Fruit fly (Drosophila melanogaster): Measurements from ENCODE around the gene CG12811.

Gene CG12811

dm6 chr3R:10053559-10053958 lies 5.0 kb upstream of the CG12811 start:
- TF ChIP-seq fru (GFP tag; optimal IDR thresholded peaks at IDR 0.05): no peak
- TF ChIP-seq sage (GFP tag; optimal IDR thresholded peaks at IDR 0.05): no peak
- no peak for TF ChIP-seq dl (GFP tag; optimal IDR thresholded peaks at IDR 0.05; ENCODE audit: insufficient read depth in 1 of 2, partially characterized antibody in 2 of 2)
- no peak for TF ChIP-seq GATAd (GFP tag; optimal IDR thresholded peaks at IDR 0.05)
- TF ChIP-seq foxo (GFP tag; optimal IDR thresholded peaks at IDR 0.05): no peak
- no peak for TF ChIP-seq Abd-B (GFP tag; optimal IDR thresholded peaks at IDR 0.05)
- no peak for TF ChIP-seq psq (GFP tag; optimal IDR thresholded peaks at IDR 0.05)
- TF ChIP-seq Myc (optimal IDR thresholded peaks at IDR 0.05): no peak
- no peak for TF ChIP-seq HLH106 (tag; optimal IDR thresholded peaks at IDR 0.05)
- TF ChIP-seq pan (optimal IDR thresholded peaks at IDR 0.05): no peak
- TF ChIP-seq dmrt93B (GFP tag; optimal IDR thresholded peaks at IDR 0.05): no peak
- TF ChIP-seq lola (GFP tag; optimal IDR thresholded peaks at IDR 0.05): no peak
- TF ChIP-seq Dif (GFP tag; optimal IDR thresholded peaks at IDR 0.05; ENCODE audit: partially characterized antibody): no peak
- no peak for TF ChIP-seq Vsx2 (GFP tag; optimal IDR thresholded peaks at IDR 0.05; ENCODE audit: partially characterized antibody)
- TF ChIP-seq CG9705 (GFP tag; optimal IDR thresholded peaks at IDR 0.05): no peak

DNA sequence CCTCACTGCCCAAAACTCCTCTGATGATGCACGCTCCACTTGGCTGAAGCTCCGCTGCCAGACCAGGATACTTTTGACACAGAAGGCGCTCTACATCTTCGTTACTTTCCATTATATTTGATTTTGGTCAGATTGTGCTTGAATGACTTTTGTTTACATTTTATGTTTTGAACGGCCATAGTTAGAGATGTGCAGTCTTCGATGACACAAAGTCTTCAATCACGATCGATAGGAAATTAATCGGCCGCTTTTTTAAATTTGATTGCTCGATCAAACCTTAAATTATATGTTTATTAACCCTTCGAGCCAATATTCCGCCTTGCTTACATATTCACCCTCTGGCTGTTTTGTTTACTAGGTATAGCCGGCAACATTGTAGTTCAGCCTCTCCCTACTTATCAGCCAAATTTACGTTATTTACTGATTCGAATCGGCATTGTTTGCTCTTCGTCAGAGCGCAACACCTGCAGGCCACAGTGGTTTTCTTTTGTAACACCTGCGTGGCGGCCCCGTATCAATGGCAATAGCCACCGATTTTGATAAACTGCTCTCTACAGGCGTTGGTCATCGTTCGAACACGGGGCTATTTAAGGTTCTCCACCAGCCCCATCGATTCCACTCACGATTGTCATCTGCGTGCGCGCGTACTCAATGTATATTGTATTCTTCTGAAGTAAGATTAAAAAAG lies 4.2 kb upstream of the CG12811 start, which contains the start of the genes Fancl and Npc2e:
Gene Fancl (minus strand): TSS at position 175 of the 688 bp plus-strand sequence.
Gene Npc2e (plus strand): TSS at position 638 of the 688 bp plus-strand sequence.
- TF ChIP-seq Abd-B (GFP tag; optimal IDR thresholded peaks at IDR 0.05) (no peak), Rel (GFP tag; optimal IDR thresholded peaks at IDR 0.05) (no peak), Rel (tag; optimal IDR thresholded peaks at IDR 0.05) (peak; percentile 17)

DNA sequence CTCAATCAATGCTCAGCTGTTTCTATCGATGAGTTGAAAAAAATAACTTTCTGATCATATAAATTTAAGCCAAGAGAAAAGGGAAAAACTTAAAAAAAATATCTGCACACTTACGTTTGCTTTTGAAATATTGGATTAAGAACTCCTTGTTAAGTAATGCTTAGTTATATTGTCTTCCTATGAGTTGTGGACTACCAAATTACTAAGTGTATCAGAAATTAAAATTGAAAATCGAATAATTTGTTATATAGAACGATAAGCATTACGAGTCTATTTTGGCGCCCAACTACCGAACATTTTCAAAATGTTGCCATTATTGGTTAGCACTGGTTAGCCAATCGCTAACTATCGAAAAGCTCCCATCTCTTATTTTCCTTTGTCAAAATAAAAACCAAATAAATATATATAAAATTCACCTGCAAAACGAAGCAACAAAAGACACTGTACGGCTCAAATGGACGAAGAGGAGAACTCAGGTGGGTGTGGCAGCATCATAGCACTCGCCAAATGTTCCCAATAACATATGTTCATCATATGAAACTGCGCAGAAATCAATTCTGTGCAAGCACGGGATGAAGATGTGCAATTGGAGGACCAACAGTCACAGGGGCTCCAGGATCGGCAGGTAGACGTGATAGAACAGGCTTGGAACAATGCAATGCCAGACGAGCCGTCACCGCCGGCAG lies 388 bp upstream of the CG12811 start, which contains the start of gene ohgt:
Gene ohgt (plus strand): TSS at position 358 of the 686 bp plus-strand sequence.
- TF ChIP-seq ey (GFP tag; optimal IDR thresholded peaks at IDR 0.05) (peak; percentile 31), HLH106 (tag; optimal IDR thresholded peaks at IDR 0.05) (peak; percentile 35), CG32264 (GFP tag; optimal IDR thresholded peaks at IDR 0.05) (no peak), fru (GFP tag; optimal IDR thresholded peaks at IDR 0.05) (peak; percentile 40), Jra (GFP tag; optimal IDR thresholded peaks at IDR 0.05) (peak; percentile 62), sv (GFP tag; optimal IDR thresholded peaks at IDR 0.05) (peak; percentile 3), psq (GFP tag; optimal IDR thresholded peaks at IDR 0.05) (no peak), Dfd (GFP tag; optimal IDR thresholded peaks at IDR 0.05) (no peak), h (GFP tag; optimal IDR thresholded peaks at IDR 0.05) (peak; percentile 32), Abd-B (GFP tag; optimal IDR thresholded peaks at IDR 0.05) (no peak), Rel (GFP tag; optimal IDR thresholded peaks at IDR 0.05) (no peak), Rel (tag; optimal IDR thresholded peaks at IDR 0.05) (no peak), sage (GFP tag; optimal IDR thresholded peaks at IDR 0.05) (no peak), Sp1 (GFP tag; optimal IDR thresholded peaks at IDR 0.05) (peak; percentile 49), Hr78 (GFP tag; optimal IDR thresholded peaks at IDR 0.05) (no peak), dsf (GFP tag; optimal IDR thresholded peaks at IDR 0.05; ENCODE audit: borderline replicate concordance) (no peak), Myc (optimal IDR thresholded peaks at IDR 0.05) (peak; percentile 36), usp (GFP tag; optimal IDR thresholded peaks at IDR 0.05) (no peak), Mio (GFP tag; optimal IDR thresholded peaks at IDR 0.05) (no peak), CrebA (GFP tag; optimal IDR thresholded peaks at IDR 0.05; ENCODE audit: borderline replicate concordance) (no peak), rgr (GFP tag; optimal IDR thresholded peaks at IDR 0.05) (peak; percentile 37), Hnf4 (GFP tag; optimal IDR thresholded peaks at IDR 0.05) (peak; percentile 42), OdsH (GFP tag; optimal IDR thresholded peaks at IDR 0.05) (peak; percentile 22), dmrt93B (GFP tag; optimal IDR thresholded peaks at IDR 0.05) (no peak), jim (GFP tag; optimal IDR thresholded peaks at IDR 0.05) (no peak), Vsx2 (GFP tag; optimal IDR thresholded peaks at IDR 0.05; ENCODE audit: partially characterized antibody) (no peak), CG9705 (GFP tag; optimal IDR thresholded peaks at IDR 0.05) (no peak), foxo (GFP tag; optimal IDR thresholded peaks at IDR 0.05) (peak in 1 of 2 experiments; percentile 40), br (GFP tag; optimal IDR thresholded peaks at IDR 0.05) (no peak), N (GFP tag; optimal IDR thresholded peaks at IDR 0.05) (no peak), woc (GFP tag; optimal IDR thresholded peaks at IDR 0.05) (peak; percentile 46)
